Worm (Caenorhabditis elegans): Measurements from ENCODE around the gene nhr-235.

DNA sequence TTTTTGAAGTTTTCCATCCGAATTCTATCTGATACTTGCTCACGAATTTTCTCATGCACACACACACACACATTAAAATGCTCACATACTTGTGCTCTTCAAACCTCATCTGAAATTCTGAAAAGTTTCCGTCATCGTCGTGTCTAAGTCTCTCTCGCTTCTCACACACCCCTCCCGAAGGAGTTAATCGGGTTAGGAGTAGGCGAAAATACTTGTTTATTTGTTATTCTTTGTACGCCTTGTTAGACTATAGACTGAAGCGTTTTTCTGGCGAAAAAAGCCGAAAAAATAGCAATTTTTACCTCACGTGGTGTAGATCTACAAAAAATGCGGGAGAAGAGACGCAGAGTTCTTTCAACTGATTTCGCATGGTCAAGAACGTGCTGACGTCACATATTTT lies 50.4 kb downstream of the nhr-235 start:
- TF ChIP-seq unc-62 (GFP tag; optimal IDR thresholded peaks at IDR 0.05 in 1 of 2) (no peak), unc-62 (tag; optimal IDR thresholded peaks at IDR 0.05) (no peak), nhr-28 (tag; optimal IDR thresholded peaks at IDR 0.05) (no peak), R02D3.7 (tag; optimal IDR thresholded peaks at IDR 0.05) (no peak), lir-3 (tag; optimal IDR thresholded peaks at IDR 0.05) (no peak), ama-1 (optimal IDR thresholded peaks at IDR 0.05) (no peak), zag-1 (tag; optimal IDR thresholded peaks at IDR 0.05) (no peak), dmd-9 (GFP tag; IDR thresholded peaks at IDR 0.05) (no peak), egl-27 (tag; optimal IDR thresholded peaks at IDR 0.05) (no peak), ceh-20 (GFP tag; IDR thresholded peaks at IDR 0.05) (no peak), ces-1 (GFP tag; optimal IDR thresholded peaks at IDR 0.05) (no peak), unc-39 (tag; optimal IDR thresholded peaks at IDR 0.05) (no peak), fkh-10 (GFP tag; optimal IDR thresholded peaks at IDR 0.05) (no peak), Y48G9A.11 (GFP tag; IDR thresholded peaks at IDR 0.05) (no peak)

All from whole organism, L4 larva.